Worm (Caenorhabditis elegans) whole organism, L1 larva: ENCODE results near the gene T04C12.11.
A peak's percentile ranks its signal among the peaks of the same experiment; 100 is the strongest.

ENCODE experiments used
- C04F5.9 ChIP-seq: sonication (generic microtip); optimal IDR thresholded peaks from 2 replicates; lab custom pipeline; 2016; ENCODE audit warnings: missing genetic modification characterization, missing compliant biosample characterization
- C34B4.2 ChIP-seq: sonication (generic microtip); optimal IDR thresholded peaks from 2 replicates; lab custom pipeline; 2017; ENCODE audit warnings: mild to moderate bottlenecking, missing genetic modification characterization, missing compliant biosample characterization
- F16B12.6 ChIP-seq: fragments of 150-350 bp; optimal IDR thresholded peaks from 2 replicates; lab custom pipeline; 2014; ENCODE audit warnings: missing biosample characterization, missing genetic modification characterization
- Y116A8C.19 ChIP-seq: sonication (generic microtip); optimal IDR thresholded peaks from 2 replicates; lab custom pipeline; 2016; ENCODE audit warnings: missing compliant biosample characterization, missing genetic modification characterization, borderline replicate concordance
- aly-2 ChIP-seq: fragments of 150-350 bp; optimal IDR thresholded peaks from 2 replicates; lab custom pipeline; 2014; ENCODE audit warnings: missing biosample characterization, missing genetic modification characterization
- blmp-1 ChIP-seq: fragments of 150-350 bp; optimal IDR thresholded peaks from 2 replicates; lab custom pipeline; 2014; ENCODE audit warnings: missing biosample characterization, missing genetic modification characterization
- ceh-63 ChIP-seq: fragments of 200-800 bp; sonication (Bioruptor generic); optimal IDR thresholded peaks from 2 replicates; lab custom pipeline; 2018; ENCODE audit warnings: mild to moderate bottlenecking, missing genetic modification characterization, missing compliant biosample characterization
- ceh-82 ChIP-seq, 3 experiments: fragments of 150-350 bp in 1 of 3; sonication (generic microtip) in 2 of 3; optimal IDR thresholded peaks; 2 replicates each; lab custom pipeline; 2014 to 2017; ENCODE audit warnings: missing biosample characterization in 3 of 3, missing genetic modification characterization in 3 of 3
- ceh-88 ChIP-seq: fragments of 200-800 bp; sonication (Bioruptor generic); IDR thresholded peaks from 2 replicates; pipeline ENCODE4 v1.3.6; 2022; ENCODE audit warnings: missing genetic modification characterization, missing compliant biosample characterization
- dsc-1 ChIP-seq: sonication (generic microtip); optimal IDR thresholded peaks from 2 replicates; lab custom pipeline; 2016; ENCODE audit warnings: mild to moderate bottlenecking, missing genetic modification characterization, missing compliant biosample characterization
- efl-1 ChIP-seq, 4 experiments: fragments of 150-350 bp; optimal IDR thresholded peaks in 3 of 4; peaks in 1 of 4; 1 replicate in 1 of 4; 2 replicates in 3 of 4; lab custom pipeline; 2014; ENCODE audit warnings: missing biosample characterization in 2 of 4, missing genetic modification characterization in 2 of 4, missing genetic modification reagents in 2 of 4
- efl-3 ChIP-seq: fragments of 200-800 bp; sonication (Bioruptor generic); optimal IDR thresholded peaks from 2 replicates; lab custom pipeline; 2018; ENCODE audit warnings: mild to moderate bottlenecking, missing genetic modification characterization, missing compliant biosample characterization
- elt-3 ChIP-seq, 6 experiments: fragments of 150-350 bp in 1 of 6; sonication (generic microtip); optimal IDR thresholded peaks; 2 replicates each; lab custom pipeline; 2017 to 2018; ENCODE audit warnings: missing biosample characterization in 6 of 6, missing genetic modification characterization in 6 of 6, inconsistent platforms in 1 of 6
- ets-5 ChIP-seq: fragments of 200-800 bp; sonication (Bioruptor generic); IDR thresholded peaks from 2 replicates; pipeline ENCODE4 v1.3.6; 2022; ENCODE audit warnings: missing genetic modification characterization, missing compliant biosample characterization
- fkh-10 ChIP-seq: sonication (generic microtip); optimal IDR thresholded peaks from 2 replicates; lab custom pipeline; 2017; ENCODE audit warnings: missing biosample characterization, missing genetic modification reagents, missing genetic modification characterization
- fkh-4 ChIP-seq: sonication (generic microtip); optimal IDR thresholded peaks from 2 replicates; lab custom pipeline; 2016; ENCODE audit warnings: missing compliant biosample characterization, missing genetic modification characterization, borderline replicate concordance
- fkh-8 ChIP-seq: sonication (generic microtip); optimal IDR thresholded peaks from 2 replicates; lab custom pipeline; 2016; ENCODE audit warnings: mild to moderate bottlenecking, missing genetic modification characterization, missing compliant biosample characterization
- lin-14 ChIP-seq: fragments of 200-800 bp; sonication (Bioruptor generic); optimal IDR thresholded peaks from 2 replicates; lab custom pipeline; 2018; ENCODE audit warnings: mild to moderate bottlenecking, missing genetic modification characterization, moderate library complexity, missing compliant biosample characterization
- lin-35 ChIP-seq, 2 experiments: fragments of 150-350 bp; optimal IDR thresholded peaks; 2 replicates each; lab custom pipeline; 2014; ENCODE audit warnings: missing biosample characterization in 2 of 2, missing genetic modification characterization in 2 of 2, missing genetic modification reagents in 2 of 2
- lin-39 ChIP-seq: fragments of 150-350 bp; optimal IDR thresholded peaks from 2 replicates; lab custom pipeline; 2014; ENCODE audit warnings: missing biosample characterization, missing genetic modification reagents, missing genetic modification characterization
- lsy-2 ChIP-seq, 2 experiments: fragments of 150-350 bp; optimal IDR thresholded peaks; 2 replicates each; lab custom pipeline; 2014; ENCODE audit warnings: missing biosample characterization in 2 of 2, missing genetic modification characterization in 2 of 2
- mab-9 ChIP-seq: fragments of 200-800 bp; sonication (Bioruptor generic); IDR thresholded peaks from 2 replicates; pipeline ENCODE4 v1.3.6; 2022; ENCODE audit warnings: missing genetic modification reagents, missing genetic modification characterization, missing compliant biosample characterization
- mdl-1 ChIP-seq, 2 experiments: fragments of 150-350 bp; optimal IDR thresholded peaks; 2 replicates each; lab custom pipeline; 2014 to 2017; ENCODE audit warnings: missing biosample characterization in 2 of 2, missing genetic modification characterization in 2 of 2, inconsistent platforms in 1 of 2
- mef-2 ChIP-seq: fragments of 150-350 bp; optimal IDR thresholded peaks from 2 replicates; lab custom pipeline; 2014; ENCODE audit warnings: missing biosample characterization, missing genetic modification characterization
- mep-1 ChIP-seq: fragments of 150-350 bp; optimal IDR thresholded peaks from 2 replicates; lab custom pipeline; 2014; ENCODE audit warnings: missing biosample characterization, missing genetic modification characterization
- nhr-11 ChIP-seq: fragments of 150-350 bp; optimal IDR thresholded peaks from 2 replicates; lab custom pipeline; 2014; ENCODE audit warnings: missing biosample characterization, missing genetic modification characterization
- nhr-19 ChIP-seq: fragments of 200-800 bp; sonication (Bioruptor generic); conservative IDR thresholded peaks from 2 replicates; pipeline ENCODE4 v1.3.6; 2022; ENCODE audit warnings: missing genetic modification characterization, missing compliant biosample characterization
- nhr-20 ChIP-seq: sonication (generic microtip); optimal IDR thresholded peaks from 2 replicates; lab custom pipeline; 2016; ENCODE audit warnings: mild to moderate bottlenecking, missing genetic modification characterization, missing compliant biosample characterization
- nhr-237 ChIP-seq: fragments of 150-350 bp; optimal IDR thresholded peaks from 2 replicates; lab custom pipeline; 2014; ENCODE audit warnings: missing biosample characterization, missing genetic modification characterization
- nhr-28 ChIP-seq: fragments of 150-350 bp; optimal IDR thresholded peaks from 2 replicates; lab custom pipeline; 2014; ENCODE audit warnings: missing biosample characterization, missing genetic modification characterization
- nhr-71 ChIP-seq: sonication (generic microtip); optimal IDR thresholded peaks from 2 replicates; lab custom pipeline; 2016; ENCODE audit warnings: mild to moderate bottlenecking, missing genetic modification characterization, moderate library complexity, missing compliant biosample characterization
- nhr-77 ChIP-seq: fragments of 150-350 bp; optimal IDR thresholded peaks from 2 replicates; lab custom pipeline; 2014; ENCODE audit warnings: missing biosample characterization, missing genetic modification characterization
- nhr-85 ChIP-seq: sonication (generic microtip); peaks from one replicate; lab custom pipeline; 2016; ENCODE audit warnings: missing genetic modification characterization, inconsistent platforms, missing compliant biosample characterization
- nhr-90 ChIP-seq: sonication (generic microtip); optimal IDR thresholded peaks from 2 replicates; lab custom pipeline; 2016; ENCODE audit warnings: mild to moderate bottlenecking, missing genetic modification characterization, missing compliant biosample characterization; ENCODE audit not compliant: poor library complexity
- pqm-1 ChIP-seq: sonication (generic microtip); optimal IDR thresholded peaks from 3 replicates; lab custom pipeline; 2017; ENCODE audit warnings: missing biosample characterization, missing genetic modification characterization
- rnt-1 ChIP-seq: sonication (generic microtip); optimal IDR thresholded peaks from 2 replicates; lab custom pipeline; 2016; ENCODE audit warnings: mild to moderate bottlenecking, missing genetic modification characterization, moderate library complexity, missing compliant biosample characterization
- snu-23 ChIP-seq: sonication (generic microtip); optimal IDR thresholded peaks from 2 replicates; lab custom pipeline; 2016; ENCODE audit warnings: missing genetic modification characterization, missing compliant biosample characterization
- sptf-1 ChIP-seq: fragments of 150-350 bp; optimal IDR thresholded peaks from 2 replicates; lab custom pipeline; 2014; ENCODE audit warnings: missing biosample characterization, missing genetic modification characterization
- sup-37 ChIP-seq: fragments of 200-800 bp; sonication (Bioruptor generic); optimal IDR thresholded peaks from 2 replicates; lab custom pipeline; 2018; ENCODE audit warnings: mild to moderate bottlenecking, missing genetic modification characterization, missing compliant biosample characterization
- swsn-7 ChIP-seq: sonication (generic microtip); optimal IDR thresholded peaks from 2 replicates; lab custom pipeline; 2016; ENCODE audit warnings: missing genetic modification characterization, missing compliant biosample characterization
- unc-30 ChIP-seq: sonication (generic microtip); optimal IDR thresholded peaks from 2 replicates; lab custom pipeline; 2017; ENCODE audit warnings: missing biosample characterization, missing genetic modification characterization
- unc-98 ChIP-seq: fragments of 200-800 bp; sonication (Bioruptor generic); IDR thresholded peaks from 2 replicates; pipeline ENCODE4 v1.3.6; 2022; ENCODE audit warnings: missing genetic modification characterization, missing compliant biosample characterization
- ztf-11 ChIP-seq, 2 experiments: sonication (generic microtip); optimal IDR thresholded peaks; 2 replicates each; lab custom pipeline; 2016 to 2017; ENCODE audit warnings: missing genetic modification characterization in 2 of 2, missing biosample characterization in 1 of 2, missing compliant biosample characterization in 1 of 2

Gene T04C12.11

DNA sequence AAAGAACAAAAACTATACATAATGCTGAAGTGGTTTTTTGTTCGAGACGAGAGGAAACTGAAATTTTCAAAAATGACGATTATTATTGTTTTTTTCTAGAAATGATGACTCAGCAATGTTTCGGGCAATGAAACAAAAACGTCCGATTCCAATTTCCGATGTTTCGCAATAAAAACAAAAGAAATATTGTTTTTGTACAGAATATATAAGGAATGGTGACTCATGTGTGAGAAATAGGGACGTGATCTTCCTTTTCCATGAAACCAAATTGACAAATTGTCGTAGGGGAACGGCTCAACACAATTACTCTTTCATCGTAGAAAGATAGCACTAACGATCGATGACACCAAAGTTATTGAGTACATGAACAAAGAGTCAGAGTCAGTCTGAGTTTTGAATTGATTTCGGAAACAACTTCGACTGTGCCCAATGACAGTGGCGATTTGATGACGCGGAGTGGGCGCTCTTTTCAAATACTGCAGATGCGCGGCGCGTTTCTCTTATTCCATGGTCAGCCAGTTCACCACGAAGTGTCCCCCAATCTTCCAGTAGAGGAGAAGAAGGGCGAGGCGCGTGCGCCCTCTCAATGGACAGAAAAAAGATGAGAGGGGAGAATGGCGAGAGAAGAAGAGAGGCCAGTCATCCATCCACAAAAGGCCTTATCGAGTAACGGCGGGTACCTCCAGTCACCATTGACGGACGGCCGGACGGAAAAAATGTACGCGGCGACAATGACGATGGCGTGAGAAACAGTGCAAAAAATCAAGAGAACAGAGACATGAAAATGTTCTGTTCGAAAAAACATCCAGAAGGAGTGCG, 15.3 kb upstream of the T04C12.11 start (continued):
- no peak for TF ChIP-seq mab-9
- TF ChIP-seq ztf-11 (tag; optimal IDR thresholded peaks at IDR 0.05; lab: Kevin White, UChicago): no peak
- TF ChIP-seq elt-3 (tag; optimal IDR thresholded peaks at IDR 0.05; lab: Kevin White, UChicago): no peak
- TF ChIP-seq C04F5.9 (tag; lab: Kevin White, UChicago): no peak
- peak; percentile 45 for TF ChIP-seq snu-23 (GFP tag; lab: Kevin White, UChicago)
- TF ChIP-seq nhr-85 (tag; lab: Kevin White, UChicago): no peak
- no peak for TF ChIP-seq efl-1 (optimal IDR thresholded peaks at IDR 0.05; lab: Kevin White, UChicago)
- TF ChIP-seq efl-1 (GFP tag; optimal IDR thresholded peaks at IDR 0.05 in 1 of 2; lab: Kevin White, UChicago): peak in 1 of 2 experiments; percentile 67
- TF ChIP-seq lin-35 (GFP tag; optimal IDR thresholded peaks at IDR 0.05; lab: Kevin White, UChicago): peak in 1 of 2 experiments; percentile 19
- TF ChIP-seq efl-3: no peak
- TF ChIP-seq nhr-28: no peak
- no peak for TF ChIP-seq sup-37 (GFP tag; lab: Kevin White, UChicago)
- TF ChIP-seq nhr-77: no peak
- TF ChIP-seq mef-2: no peak
- TF ChIP-seq sptf-1: no peak
- no peak for TF ChIP-seq lin-39
- no peak for TF ChIP-seq ceh-63 (GFP tag; lab: Kevin White, UChicago)
- no peak for TF ChIP-seq F16B12.6 (tag; lab: Kevin White, UChicago)
- TF ChIP-seq Y116A8C.19 (tag; lab: Kevin White, UChicago): no peak
- TF ChIP-seq blmp-1 (tag; lab: Kevin White, UChicago): peak; percentile 35
- peak; percentile 79 for TF ChIP-seq lin-14 (GFP tag; lab: Kevin White, UChicago)
- TF ChIP-seq unc-98 (GFP tag; lab: Robert Waterston, UW): no peak
- peak; percentile 2 for TF ChIP-seq fkh-8
- TF ChIP-seq swsn-7 (tag; lab: Kevin White, UChicago): peak; percentile 26
- no peak for TF ChIP-seq nhr-11 (tag; lab: Kevin White, UChicago)
- no peak for TF ChIP-seq fkh-4 (tag; lab: Kevin White, UChicago)
- no peak for TF ChIP-seq C34B4.2 (tag; lab: Kevin White, UChicago)
- TF ChIP-seq fkh-10 (GFP tag; lab: Kevin White, UChicago): no peak
- TF ChIP-seq ceh-88 (GFP tag; lab: Robert Waterston, UW): no peak
- no peak for TF ChIP-seq nhr-90
- no peak for TF ChIP-seq unc-30 (tag; lab: Kevin White, UChicago)
- TF ChIP-seq aly-2 (tag; lab: Kevin White, UChicago): no peak

DNA sequence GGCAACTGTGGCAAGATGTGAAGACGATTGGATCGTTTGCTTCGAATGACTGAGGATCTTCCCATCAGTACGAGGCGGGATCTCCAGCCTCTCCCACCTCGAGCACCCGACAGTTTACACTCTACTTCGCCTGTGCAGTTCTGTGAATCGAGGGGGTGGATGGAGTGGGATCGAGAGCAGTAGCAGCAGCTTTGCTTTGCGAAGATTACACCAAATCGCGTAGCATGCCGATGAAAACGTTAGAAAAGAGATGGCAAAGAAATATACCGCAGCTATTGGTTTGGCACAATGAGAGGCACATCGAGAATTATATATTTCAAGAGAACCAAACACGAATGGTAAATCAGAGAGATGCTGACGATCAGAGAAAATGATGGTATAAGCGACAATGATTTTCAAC, 14.4 kb upstream of the T04C12.11 start, which contains the start of gene act-3:
act-3 (minus strand) TSS at position 51 of the 400 bp plus-strand sequence.
- peak; percentile 45 for TF ChIP-seq nhr-19 (GFP tag; lab: Robert Waterston, UW)
- no peak for TF ChIP-seq nhr-237 (tag; lab: Kevin White, UChicago)
- TF ChIP-seq lin-14 (GFP tag; lab: Kevin White, UChicago): peak; percentile 87
- TF ChIP-seq mep-1 (tag; lab: Kevin White, UChicago): peak; percentile 21
- TF ChIP-seq lsy-2 (tag; optimal IDR thresholded peaks at IDR 0.05; lab: Kevin White, UChicago): peak in 1 of 2 experiments; percentile 12
- peak; percentile 13 for TF ChIP-seq swsn-7 (tag; lab: Kevin White, UChicago)
- TF ChIP-seq rnt-1 (tag; lab: Kevin White, UChicago): peak; percentile 74
- peak; percentile 36 for TF ChIP-seq snu-23 (GFP tag; lab: Kevin White, UChicago)
- TF ChIP-seq pqm-1 (tag; lab: Kevin White, UChicago): no peak
- TF ChIP-seq mdl-1 (tag; optimal IDR thresholded peaks at IDR 0.05; lab: Kevin White, UChicago): peak in 1 of 2 experiments; percentile 28
- peak in 1 of 3 experiments; percentile 1 for TF ChIP-seq ceh-82 (tag; optimal IDR thresholded peaks at IDR 0.05; lab: Kevin White, UChicago)
- TF ChIP-seq nhr-20: peak; percentile 35
- TF ChIP-seq nhr-85 (tag; lab: Kevin White, UChicago): peak; percentile 36
- TF ChIP-seq dsc-1 (tag; lab: Kevin White, UChicago): peak; percentile 55
- no peak for TF ChIP-seq ets-5 (GFP tag; lab: Robert Waterston, UW)
- TF ChIP-seq lin-35 (GFP tag; optimal IDR thresholded peaks at IDR 0.05; lab: Kevin White, UChicago): peak in 1 of 2 experiments; percentile 1
- TF ChIP-seq fkh-4 (tag; lab: Kevin White, UChicago): no peak
- peak; percentile 76 for TF ChIP-seq nhr-71 (tag; lab: Kevin White, UChicago)
